Worm (Caenorhabditis elegans) whole organism, L1 larva: Measurements from ENCODE around the gene C55B6.7.

ENCODE experiments used
- C04F5.9 ChIP-seq: sonication (generic microtip); optimal IDR thresholded peaks from 2 replicates; lab custom pipeline; 2016; ENCODE audit warnings: missing genetic modification characterization, missing compliant biosample characterization
- F16B12.6 ChIP-seq: fragments of 150-350 bp; optimal IDR thresholded peaks from 2 replicates; lab custom pipeline; 2014; ENCODE audit warnings: missing biosample characterization, missing genetic modification characterization
- aha-1 ChIP-seq: fragments of 150-350 bp; optimal IDR thresholded peaks from 2 replicates; lab custom pipeline; 2014; ENCODE audit warnings: missing biosample characterization, missing genetic modification characterization
- alr-1 ChIP-seq: fragments of 200-800 bp; sonication (Bioruptor generic); optimal IDR thresholded peaks from 2 replicates; lab custom pipeline; 2018; ENCODE audit warnings: borderline replicate concordance, mild to moderate bottlenecking, missing genetic modification characterization, missing compliant biosample characterization
- aly-2 ChIP-seq: fragments of 150-350 bp; optimal IDR thresholded peaks from 2 replicates; lab custom pipeline; 2014; ENCODE audit warnings: missing biosample characterization, missing genetic modification characterization
- ama-1 ChIP-seq: fragments of 150-350 bp; optimal IDR thresholded peaks from 2 replicates; lab custom pipeline; 2014
- ceh-63 ChIP-seq: fragments of 200-800 bp; sonication (Bioruptor generic); optimal IDR thresholded peaks from 2 replicates; lab custom pipeline; 2018; ENCODE audit warnings: mild to moderate bottlenecking, missing genetic modification characterization, missing compliant biosample characterization
- ceh-82 ChIP-seq, 3 experiments: fragments of 150-350 bp in 1 of 3; sonication (generic microtip) in 2 of 3; optimal IDR thresholded peaks; 2 replicates each; lab custom pipeline; 2014 to 2017; ENCODE audit warnings: missing biosample characterization in 3 of 3, missing genetic modification characterization in 3 of 3
- dpl-1 ChIP-seq, 3 experiments: fragments of 150-350 bp in 2 of 3; sonication (generic microtip) in 1 of 3; optimal IDR thresholded peaks; 2 replicates each; lab custom pipeline; 2014 to 2017; ENCODE audit warnings: missing biosample characterization in 3 of 3, missing genetic modification characterization in 3 of 3, missing genetic modification reagents in 3 of 3
- dsc-1 ChIP-seq: sonication (generic microtip); optimal IDR thresholded peaks from 2 replicates; lab custom pipeline; 2016; ENCODE audit warnings: mild to moderate bottlenecking, missing genetic modification characterization, missing compliant biosample characterization
- efl-1 ChIP-seq, 4 experiments: fragments of 150-350 bp; optimal IDR thresholded peaks in 3 of 4; peaks in 1 of 4; 1 replicate in 1 of 4; 2 replicates in 3 of 4; lab custom pipeline; 2014; ENCODE audit warnings: missing biosample characterization in 2 of 4, missing genetic modification characterization in 2 of 4, missing genetic modification reagents in 2 of 4
- efl-3 ChIP-seq: fragments of 200-800 bp; sonication (Bioruptor generic); optimal IDR thresholded peaks from 2 replicates; lab custom pipeline; 2018; ENCODE audit warnings: mild to moderate bottlenecking, missing genetic modification characterization, missing compliant biosample characterization
- egl-13 ChIP-seq: sonication (generic microtip); optimal IDR thresholded peaks from 2 replicates; lab custom pipeline; 2016; ENCODE audit warnings: missing genotype, missing genetic modification reagents, missing genetic modification characterization, missing compliant biosample characterization
- elt-2 ChIP-seq: sonication (generic microtip); optimal IDR thresholded peaks from 2 replicates; lab custom pipeline; 2016; ENCODE audit warnings: missing genetic modification characterization, mild to moderate bottlenecking, inconsistent platforms, missing compliant biosample characterization, missing genetic modification reagents
- ets-5 ChIP-seq: fragments of 200-800 bp; sonication (Bioruptor generic); IDR thresholded peaks from 2 replicates; pipeline ENCODE4 v1.3.6; 2022; ENCODE audit warnings: missing genetic modification characterization, missing compliant biosample characterization
- fkh-8 ChIP-seq: sonication (generic microtip); optimal IDR thresholded peaks from 2 replicates; lab custom pipeline; 2016; ENCODE audit warnings: mild to moderate bottlenecking, missing genetic modification characterization, missing compliant biosample characterization
- grh-1 ChIP-seq: fragments of 200-800 bp; sonication (Bioruptor generic); IDR thresholded peaks from 2 replicates; pipeline ENCODE4 v1.3.6; 2022; ENCODE audit warnings: missing genetic modification reagents, missing genetic modification characterization, missing compliant biosample characterization
- hlh-4 ChIP-seq: sonication (generic microtip); optimal IDR thresholded peaks from 2 replicates; lab custom pipeline; 2016; ENCODE audit warnings: mild to moderate bottlenecking, missing genetic modification characterization, missing compliant biosample characterization
- isw-1 ChIP-seq: fragments of 200-800 bp; sonication (Bioruptor generic); IDR thresholded peaks from 2 replicates; pipeline ENCODE4 v1.3.6; 2022; ENCODE audit warnings: missing genetic modification characterization, missing compliant biosample characterization
- lin-13 ChIP-seq: fragments of 150-350 bp; optimal IDR thresholded peaks from 2 replicates; lab custom pipeline; 2014; ENCODE audit warnings: missing biosample characterization, missing genetic modification reagents, missing genetic modification characterization
- lin-14 ChIP-seq: fragments of 200-800 bp; sonication (Bioruptor generic); optimal IDR thresholded peaks from 2 replicates; lab custom pipeline; 2018; ENCODE audit warnings: mild to moderate bottlenecking, missing genetic modification characterization, moderate library complexity, missing compliant biosample characterization
- lin-15B ChIP-seq: fragments of 150-350 bp; sonication (generic microtip); optimal IDR thresholded peaks from 3 replicates; lab custom pipeline; 2014; ENCODE audit warnings: missing biosample characterization, missing genetic modification characterization
- lin-35 ChIP-seq, 2 experiments: fragments of 150-350 bp; optimal IDR thresholded peaks; 2 replicates each; lab custom pipeline; 2014; ENCODE audit warnings: missing biosample characterization in 2 of 2, missing genetic modification characterization in 2 of 2, missing genetic modification reagents in 2 of 2
- lir-3 ChIP-seq: sonication (generic microtip); optimal IDR thresholded peaks from 2 replicates; lab custom pipeline; 2016; ENCODE audit warnings: mild to moderate bottlenecking, missing genetic modification characterization, moderate library complexity, missing compliant biosample characterization; ENCODE audit not compliant: poor library complexity
- lsy-2 ChIP-seq, 2 experiments: fragments of 150-350 bp; optimal IDR thresholded peaks; 2 replicates each; lab custom pipeline; 2014; ENCODE audit warnings: missing biosample characterization in 2 of 2, missing genetic modification characterization in 2 of 2
- mab-9 ChIP-seq: fragments of 200-800 bp; sonication (Bioruptor generic); IDR thresholded peaks from 2 replicates; pipeline ENCODE4 v1.3.6; 2022; ENCODE audit warnings: missing genetic modification reagents, missing genetic modification characterization, missing compliant biosample characterization
- mdl-1 ChIP-seq, 2 experiments: fragments of 150-350 bp; optimal IDR thresholded peaks; 2 replicates each; lab custom pipeline; 2014 to 2017; ENCODE audit warnings: missing biosample characterization in 2 of 2, missing genetic modification characterization in 2 of 2, inconsistent platforms in 1 of 2
- mep-1 ChIP-seq: fragments of 150-350 bp; optimal IDR thresholded peaks from 2 replicates; lab custom pipeline; 2014; ENCODE audit warnings: missing biosample characterization, missing genetic modification characterization
- nhr-11 ChIP-seq: fragments of 150-350 bp; optimal IDR thresholded peaks from 2 replicates; lab custom pipeline; 2014; ENCODE audit warnings: missing biosample characterization, missing genetic modification characterization
- nhr-12 ChIP-seq: sonication (generic microtip); optimal IDR thresholded peaks from 2 replicates; lab custom pipeline; 2017; ENCODE audit warnings: missing biosample characterization, missing genetic modification characterization
- nhr-19 ChIP-seq: fragments of 200-800 bp; sonication (Bioruptor generic); conservative IDR thresholded peaks from 2 replicates; pipeline ENCODE4 v1.3.6; 2022; ENCODE audit warnings: missing genetic modification characterization, missing compliant biosample characterization
- nhr-20 ChIP-seq: sonication (generic microtip); optimal IDR thresholded peaks from 2 replicates; lab custom pipeline; 2016; ENCODE audit warnings: mild to moderate bottlenecking, missing genetic modification characterization, missing compliant biosample characterization
- nhr-47 ChIP-seq: sonication (generic microtip); optimal IDR thresholded peaks from 2 replicates; lab custom pipeline; 2016; ENCODE audit warnings: mild to moderate bottlenecking, missing genetic modification characterization, moderate library complexity, missing compliant biosample characterization
- nhr-71 ChIP-seq: sonication (generic microtip); optimal IDR thresholded peaks from 2 replicates; lab custom pipeline; 2016; ENCODE audit warnings: mild to moderate bottlenecking, missing genetic modification characterization, moderate library complexity, missing compliant biosample characterization
- nhr-76 ChIP-seq: sonication (generic microtip); optimal IDR thresholded peaks from 2 replicates; lab custom pipeline; 2017; ENCODE audit warnings: missing biosample characterization, missing genetic modification characterization
- nhr-77 ChIP-seq: fragments of 150-350 bp; optimal IDR thresholded peaks from 2 replicates; lab custom pipeline; 2014; ENCODE audit warnings: missing biosample characterization, missing genetic modification characterization
- nhr-84 ChIP-seq: sonication (generic microtip); optimal IDR thresholded peaks from 2 replicates; lab custom pipeline; 2017; ENCODE audit warnings: missing biosample characterization, missing genetic modification characterization
- nhr-85 ChIP-seq: sonication (generic microtip); peaks from one replicate; lab custom pipeline; 2016; ENCODE audit warnings: missing genetic modification characterization, inconsistent platforms, missing compliant biosample characterization
- nhr-90 ChIP-seq: sonication (generic microtip); optimal IDR thresholded peaks from 2 replicates; lab custom pipeline; 2016; ENCODE audit warnings: mild to moderate bottlenecking, missing genetic modification characterization, missing compliant biosample characterization; ENCODE audit not compliant: poor library complexity
- pag-3 ChIP-seq: sonication (generic microtip); optimal IDR thresholded peaks from 2 replicates; lab custom pipeline; 2017; ENCODE audit warnings: missing genetic modification characterization, mild to moderate bottlenecking, missing compliant biosample characterization, antibody characterized with exemption, borderline replicate concordance; ENCODE audit not compliant: insufficient read depth
- pqm-1 ChIP-seq: sonication (generic microtip); optimal IDR thresholded peaks from 3 replicates; lab custom pipeline; 2017; ENCODE audit warnings: missing biosample characterization, missing genetic modification characterization
- snu-23 ChIP-seq: sonication (generic microtip); optimal IDR thresholded peaks from 2 replicates; lab custom pipeline; 2016; ENCODE audit warnings: missing genetic modification characterization, missing compliant biosample characterization
- sox-4 ChIP-seq: sonication (generic microtip); optimal IDR thresholded peaks from 2 replicates; lab custom pipeline; 2016; ENCODE audit warnings: missing genetic modification characterization, missing compliant biosample characterization
- sup-37 ChIP-seq: fragments of 200-800 bp; sonication (Bioruptor generic); optimal IDR thresholded peaks from 2 replicates; lab custom pipeline; 2018; ENCODE audit warnings: mild to moderate bottlenecking, missing genetic modification characterization, missing compliant biosample characterization
- swsn-7 ChIP-seq: sonication (generic microtip); optimal IDR thresholded peaks from 2 replicates; lab custom pipeline; 2016; ENCODE audit warnings: missing genetic modification characterization, missing compliant biosample characterization
- tbx-2 ChIP-seq: sonication (generic microtip); optimal IDR thresholded peaks from 2 replicates; lab custom pipeline; 2016; ENCODE audit warnings: missing genetic modification characterization, missing compliant biosample characterization
- tlp-1 ChIP-seq: fragments of 150-350 bp; optimal IDR thresholded peaks from 2 replicates; lab custom pipeline; 2014; ENCODE audit warnings: missing biosample characterization, missing genetic modification characterization
- unc-130 ChIP-seq: fragments of 150-350 bp; optimal IDR thresholded peaks from 2 replicates; lab custom pipeline; 2017; ENCODE audit warnings: missing biosample characterization, missing genetic modification characterization, inconsistent platforms
- unc-30 ChIP-seq: sonication (generic microtip); optimal IDR thresholded peaks from 2 replicates; lab custom pipeline; 2017; ENCODE audit warnings: missing biosample characterization, missing genetic modification characterization
- xbp-1 ChIP-seq: sonication (generic microtip); optimal IDR thresholded peaks from 2 replicates; lab custom pipeline; 2016; ENCODE audit warnings: missing genetic modification characterization, missing compliant biosample characterization
- zag-1 ChIP-seq: fragments of 150-350 bp; optimal IDR thresholded peaks from 2 replicates; lab custom pipeline; 2014; ENCODE audit warnings: missing biosample characterization, missing genetic modification characterization
- ztf-4 ChIP-seq: fragments of 150-350 bp; optimal IDR thresholded peaks from 2 replicates; lab custom pipeline; 2014; ENCODE audit warnings: missing biosample characterization, missing genetic modification characterization

The C55B6.7 gene

ce11 chrX:7232158-7232822, 40.5 kb upstream of the C55B6.7 start:
- TF ChIP-seq pqm-1 (tag; lab: Kevin White, UChicago): no peak
- TF ChIP-seq nhr-47 (tag; lab: Kevin White, UChicago): peak; percentile 7
- no peak for TF ChIP-seq nhr-12 (tag; lab: Kevin White, UChicago)
- no peak for TF ChIP-seq unc-30 (tag; lab: Kevin White, UChicago)
- no peak for TF ChIP-seq grh-1 (GFP tag; lab: Robert Waterston, UW)
- TF ChIP-seq nhr-77: peak; percentile 29
- peak; percentile 48 for TF ChIP-seq dsc-1 (tag; lab: Kevin White, UChicago)
- no peak for TF ChIP-seq ztf-4 (tag; lab: Kevin White, UChicago)
- TF ChIP-seq nhr-19 (GFP tag; lab: Robert Waterston, UW): peak; percentile 18
- peak; percentile 37 for TF ChIP-seq swsn-7 (tag; lab: Kevin White, UChicago)
- TF ChIP-seq aly-2 (tag; lab: Kevin White, UChicago): no peak
- TF ChIP-seq efl-1 (optimal IDR thresholded peaks at IDR 0.05; lab: Kevin White, UChicago): peak in 1 of 2 experiments; percentile 13
- TF ChIP-seq efl-1 (GFP tag; optimal IDR thresholded peaks at IDR 0.05 in 1 of 2; lab: Kevin White, UChicago): no peak
- TF ChIP-seq mep-1: peak; percentile 43
- TF ChIP-seq lin-15B (tag; lab: Kevin White, UChicago): no peak
- no peak for TF ChIP-seq lin-13 (GFP tag; lab: Kevin White, UChicago)
- TF ChIP-seq ama-1 (lab: Kevin White, UChicago): peak; percentile 4
- no peak for TF ChIP-seq ceh-63 (GFP tag; lab: Kevin White, UChicago)
- no peak for TF ChIP-seq aha-1 (tag; lab: Kevin White, UChicago)
- peak; percentile 53 for TF ChIP-seq snu-23 (GFP tag; lab: Kevin White, UChicago)
- peak; percentile 83 for TF ChIP-seq lin-14 (GFP tag; lab: Kevin White, UChicago)
- no peak for TF ChIP-seq ets-5 (GFP tag; lab: Robert Waterston, UW)
- peak; percentile 18 for TF ChIP-seq xbp-1 (tag; lab: Kevin White, UChicago)
- no peak for TF ChIP-seq nhr-76
- TF ChIP-seq nhr-71 (tag; lab: Kevin White, UChicago): peak; percentile 53
- no peak for TF ChIP-seq zag-1 (tag; lab: Kevin White, UChicago)
- TF ChIP-seq lir-3: no peak
- peak; percentile 11 for TF ChIP-seq nhr-90 (tag; lab: Kevin White, UChicago)
- no peak for TF ChIP-seq efl-3 (GFP tag; lab: Kevin White, UChicago)
- TF ChIP-seq elt-2: no peak
- no peak for TF ChIP-seq nhr-11 (tag; lab: Kevin White, UChicago)
- TF ChIP-seq unc-130 (tag; lab: Kevin White, UChicago): no peak
- TF ChIP-seq ceh-82 (tag; optimal IDR thresholded peaks at IDR 0.05; lab: Kevin White, UChicago): peak in 2 of 3 experiments; percentile 42
- no peak for TF ChIP-seq hlh-4
- peak in 1 of 2 experiments; percentile 16 for TF ChIP-seq mdl-1 (tag; optimal IDR thresholded peaks at IDR 0.05; lab: Kevin White, UChicago)
- TF ChIP-seq pag-3 (tag; lab: Kevin White, UChicago): no peak
- no peak for TF ChIP-seq egl-13
- TF ChIP-seq tlp-1 (tag; lab: Kevin White, UChicago): no peak
- no peak for TF ChIP-seq tbx-2 (tag; lab: Kevin White, UChicago)
- peak in 1 of 3 experiments; percentile 5 for TF ChIP-seq dpl-1 (GFP tag; optimal IDR thresholded peaks at IDR 0.05; lab: Kevin White, UChicago)
- TF ChIP-seq lin-35 (GFP tag; optimal IDR thresholded peaks at IDR 0.05; lab: Kevin White, UChicago): peak in 1 of 2 experiments; percentile 3
- TF ChIP-seq nhr-85 (tag; lab: Kevin White, UChicago): peak; percentile 70
- TF ChIP-seq C04F5.9: no peak
- TF ChIP-seq fkh-8 (tag; lab: Kevin White, UChicago): no peak
- no peak for TF ChIP-seq alr-1 (tag; lab: Kevin White, UChicago)
- no peak for TF ChIP-seq sox-4
- TF ChIP-seq nhr-84: no peak
- TF ChIP-seq nhr-20 (tag; lab: Kevin White, UChicago): peak; percentile 32
- no peak for TF ChIP-seq mab-9
- no peak for TF ChIP-seq F16B12.6 (tag; lab: Kevin White, UChicago)
- TF ChIP-seq lsy-2 (tag; optimal IDR thresholded peaks at IDR 0.05; lab: Kevin White, UChicago): peak in 1 of 2 experiments; percentile 26
- no peak for TF ChIP-seq sup-37 (GFP tag; lab: Kevin White, UChicago)
- TF ChIP-seq isw-1 (GFP tag; lab: Robert Waterston, UW): no peak
